Fruit fly (Drosophila melanogaster): ENCODE results near the gene CG9926.

CG9926 gene

dm6 chr3R:13955227-13955626, 4.3 kb upstream of the CG9926 start (continued):
- TF ChIP-seq Ets21C (GFP tag; optimal IDR thresholded peaks at IDR 0.05), result no peak
- no peak for TF ChIP-seq dsx (GFP tag; optimal IDR thresholded peaks at IDR 0.05; ENCODE audit: poor library complexity, severe bottlenecking)
- peak; percentile 30 for TF ChIP-seq esn (GFP tag; optimal IDR thresholded peaks at IDR 0.05)
- TF ChIP-seq CG31627 (GFP tag; optimal IDR thresholded peaks at IDR 0.05), result peak; percentile 18
- TF ChIP-seq Hr4 (GFP tag; optimal IDR thresholded peaks at IDR 0.05), result no peak
- no peak for TF ChIP-seq svp (GFP tag)
- peak; percentile 39 for TF ChIP-seq Met (GFP tag; optimal IDR thresholded peaks at IDR 0.05)
- TF ChIP-seq CG3919 (GFP tag; optimal IDR thresholded peaks at IDR 0.05), result peak; percentile 4
- no peak for TF ChIP-seq CG8632 (GFP tag; optimal IDR thresholded peaks at IDR 0.05)
- TF ChIP-seq vri (GFP tag; optimal IDR thresholded peaks at IDR 0.05), result no peak
- TF ChIP-seq OdsH (GFP tag; optimal IDR thresholded peaks at IDR 0.05), result no peak
- TF ChIP-seq CG6792 (GFP tag; optimal IDR thresholded peaks at IDR 0.05), result peak; percentile 18
- TF ChIP-seq CG6276 (GFP tag; optimal IDR thresholded peaks at IDR 0.05), result no peak
- TF ChIP-seq Blimp-1 (GFP tag; optimal IDR thresholded peaks at IDR 0.05), result no peak
- TF ChIP-seq CG8119 (GFP tag; IDR thresholded peaks at IDR 0.05), result no peak
- no peak for TF ChIP-seq Sox15 (GFP tag; optimal IDR thresholded peaks at IDR 0.05)
- no peak for TF ChIP-seq fd85E (GFP tag; optimal IDR thresholded peaks at IDR 0.05)
- TF ChIP-seq CG15336 (GFP tag; IDR thresholded peaks at IDR 0.05), result no peak
- no peak for TF ChIP-seq Hr39 (GFP tag; optimal IDR thresholded peaks at IDR 0.05)
- TF ChIP-seq dac (GFP tag; optimal IDR thresholded peaks at IDR 0.05), result no peak
- no peak for TF ChIP-seq CG32006 (GFP tag; optimal IDR thresholded peaks at IDR 0.05)
- no peak for TF ChIP-seq fkh (GFP tag; optimal IDR thresholded peaks at IDR 0.05)
- TF ChIP-seq CG10631 (GFP tag; optimal IDR thresholded peaks at IDR 0.05), result no peak
- TF ChIP-seq CG7368 (GFP tag; optimal IDR thresholded peaks at IDR 0.05), result no peak
- no peak for TF ChIP-seq Ets96B (tag; optimal IDR thresholded peaks at IDR 0.05)
- 0 out of 3 replicates have a peak, but pooled peaks have one; percentile 34 for TF ChIP-seq CG6163 (GFP tag; IDR thresholded peaks at IDR 0.05)
- no peak for TF ChIP-seq CG4318 (GFP tag; optimal IDR thresholded peaks at IDR 0.05)

dm6 chr3R:13952303-13952702, 1.4 kb upstream of the CG9926 start:
- TF ChIP-seq CG11762 (GFP tag; optimal IDR thresholded peaks at IDR 0.05; ENCODE audit: insufficient read depth), result no peak
- no peak for TF ChIP-seq Eip75B (GFP tag; optimal IDR thresholded peaks at IDR 0.05)
- no peak for TF ChIP-seq Hr39 (GFP tag; optimal IDR thresholded peaks at IDR 0.05)
- peak; percentile 86 for TF ChIP-seq eg (GFP tag; IDR thresholded peaks at IDR 0.05)
- no peak for TF ChIP-seq svp (GFP tag)
- TF ChIP-seq achi (GFP tag; optimal IDR thresholded peaks at IDR 0.05), result peak; percentile 45
- peak; percentile 47 for TF ChIP-seq OdsH (GFP tag; optimal IDR thresholded peaks at IDR 0.05)
- TF ChIP-seq pdm3 (GFP tag; optimal IDR thresholded peaks at IDR 0.05), result peak; percentile 54
- TF ChIP-seq CG8119 (GFP tag; IDR thresholded peaks at IDR 0.05), result peak; percentile 81
- TF ChIP-seq Sox15 (GFP tag; optimal IDR thresholded peaks at IDR 0.05), result no peak
- no peak for TF ChIP-seq Met (GFP tag; optimal IDR thresholded peaks at IDR 0.05)
- TF ChIP-seq acj6 (GFP tag; optimal IDR thresholded peaks at IDR 0.05), result no peak
- TF ChIP-seq Hr38 (GFP tag; optimal IDR thresholded peaks at IDR 0.05), result peak; percentile 23
- no peak for TF ChIP-seq CG11294 (GFP tag; IDR thresholded peaks at IDR 0.05)
- no peak for TF ChIP-seq Ets96B (tag; optimal IDR thresholded peaks at IDR 0.05)
- TF ChIP-seq Smox (GFP tag; optimal IDR thresholded peaks at IDR 0.05), result no peak
- TF ChIP-seq fkh (GFP tag; optimal IDR thresholded peaks at IDR 0.05), result no peak
- TF ChIP-seq lz (GFP tag; optimal IDR thresholded peaks at IDR 0.05), result no peak
- TF ChIP-seq CG9139 (GFP tag; optimal IDR thresholded peaks at IDR 0.05), result no peak
- no peak for TF ChIP-seq dsx (GFP tag; optimal IDR thresholded peaks at IDR 0.05; ENCODE audit: poor library complexity, severe bottlenecking)
- TF ChIP-seq CG16779 (tag; optimal IDR thresholded peaks at IDR 0.05), result no peak
- peak; percentile 64 for TF ChIP-seq CG6163 (GFP tag; IDR thresholded peaks at IDR 0.05)
- no peak for TF ChIP-seq CG6792 (GFP tag; optimal IDR thresholded peaks at IDR 0.05)
- peak; percentile 32 for TF ChIP-seq CG10631 (GFP tag; optimal IDR thresholded peaks at IDR 0.05)
- TF ChIP-seq salr (GFP tag; optimal IDR thresholded peaks at IDR 0.05), result peak in 1 of 2 experiments; percentile 46
- no peak for TF ChIP-seq Ets21C (GFP tag; optimal IDR thresholded peaks at IDR 0.05)
- no peak for TF ChIP-seq CG8632 (GFP tag; optimal IDR thresholded peaks at IDR 0.05)
- no peak for TF ChIP-seq CG6854 (GFP tag; optimal IDR thresholded peaks at IDR 0.05)
- TF ChIP-seq Hr4 (GFP tag; optimal IDR thresholded peaks at IDR 0.05), result peak; percentile 82
- TF ChIP-seq cyc (GFP tag; optimal IDR thresholded peaks at IDR 0.05), result no peak
- TF ChIP-seq Sox14 (GFP tag; optimal IDR thresholded peaks at IDR 0.05), result no peak
- TF ChIP-seq CG31627 (GFP tag; optimal IDR thresholded peaks at IDR 0.05), result no peak
- no peak for TF ChIP-seq CG7368 (GFP tag; optimal IDR thresholded peaks at IDR 0.05)
- peak; percentile 39 for TF ChIP-seq Lpt (GFP tag; optimal IDR thresholded peaks at IDR 0.05)
- TF ChIP-seq CG15336 (GFP tag; IDR thresholded peaks at IDR 0.05), result peak; percentile 85
- TF ChIP-seq CG6276 (GFP tag; optimal IDR thresholded peaks at IDR 0.05), result peak; percentile 72
- TF ChIP-seq topi (GFP tag; optimal IDR thresholded peaks at IDR 0.05), result no peak
- TF ChIP-seq esn (GFP tag; optimal IDR thresholded peaks at IDR 0.05), result no peak
- TF ChIP-seq CG11902 (GFP tag; optimal IDR thresholded peaks at IDR 0.05), result no peak
- TF ChIP-seq spab (GFP tag; optimal IDR thresholded peaks at IDR 0.05), result no peak
- peak; percentile 63 for TF ChIP-seq CG4318 (GFP tag; optimal IDR thresholded peaks at IDR 0.05)
- TF ChIP-seq Blimp-1 (GFP tag; optimal IDR thresholded peaks at IDR 0.05), result no peak
- peak; percentile 86 for TF ChIP-seq CG32006 (GFP tag; optimal IDR thresholded peaks at IDR 0.05)
- peak; percentile 35 for TF ChIP-seq CG3919 (GFP tag; optimal IDR thresholded peaks at IDR 0.05)

Measured in whole organism, prepupa.